Fruit fly (Drosophila melanogaster) whole organism, embryonic: ENCODE data around the gene CG10383.
A peak's percentile ranks its signal among the peaks of the same experiment; 100 is the strongest.

Experiments used
- Ada2b ChIP-seq: fragments of 200-800 bp; sonication (Bioruptor generic); IDR thresholded peaks from 2 replicates; pipeline ENCODE4 v1.3.6; 2022; ENCODE audit warnings: missing biosample characterization, missing genetic modification characterization
- Asciz ChIP-seq: fragments of 200-800 bp; sonication (Bioruptor generic); optimal IDR thresholded peaks from 2 replicates; lab custom pipeline; 2017; ENCODE audit warnings: missing biosample characterization, mild to moderate bottlenecking, missing genetic modification characterization, missing genetic modification reagents
- CG1024 ChIP-seq: fragments of 200-800 bp; sonication (Bioruptor generic); IDR thresholded peaks from 2 replicates; pipeline ENCODE4 v1.3.6; 2022; ENCODE audit warnings: missing biosample characterization, missing genetic modification characterization
- CG10431 ChIP-seq: fragments of 200-800 bp; sonication (Bioruptor generic); optimal IDR thresholded peaks from 3 replicates; lab custom pipeline; 2018; ENCODE audit warnings: missing biosample characterization, mild to moderate bottlenecking, missing genetic modification characterization
- CG10979 ChIP-seq: fragments of 200-800 bp; sonication (Bioruptor generic); optimal IDR thresholded peaks from 2 replicates; lab custom pipeline; 2018; ENCODE audit warnings: missing biosample characterization, mild to moderate bottlenecking, missing genetic modification characterization, moderate library complexity
- CG12219 ChIP-seq: fragments of 200-800 bp; sonication (Bioruptor generic); optimal IDR thresholded peaks from 3 replicates; lab custom pipeline; 2018; ENCODE audit warnings: missing biosample characterization, mild to moderate bottlenecking, missing genetic modification characterization
- CG12391 ChIP-seq: fragments of 200-800 bp; sonication (Bioruptor generic); optimal IDR thresholded peaks from 3 replicates; lab custom pipeline; 2018; ENCODE audit warnings: missing biosample characterization, mild to moderate bottlenecking, missing genetic modification characterization, moderate library complexity
- CG13424 ChIP-seq: fragments of 200-800 bp; sonication (Bioruptor generic); optimal IDR thresholded peaks from 2 replicates; lab custom pipeline; 2019; ENCODE audit warnings: missing biosample characterization, mild to moderate bottlenecking, missing genetic modification characterization, moderate library complexity
- CG15269 ChIP-seq: fragments of 200-800 bp; sonication (Bioruptor generic); optimal IDR thresholded peaks from 2 replicates; lab custom pipeline; 2018; ENCODE audit warnings: missing biosample characterization, mild to moderate bottlenecking, missing genetic modification characterization, moderate library complexity
- CG17361 ChIP-seq: fragments of 200-800 bp; sonication (Bioruptor generic); IDR thresholded peaks from 3 replicates; pipeline ENCODE4 v1.3.6; 2022; ENCODE audit warnings: missing biosample characterization, missing genetic modification characterization
- CG17385 ChIP-seq: fragments of 200-800 bp; sonication (Bioruptor generic); optimal IDR thresholded peaks from 3 replicates; lab custom pipeline; 2018; ENCODE audit warnings: missing biosample characterization, mild to moderate bottlenecking, missing genetic modification characterization
- CG18619 ChIP-seq: fragments of 200-800 bp; sonication (Bioruptor generic); optimal IDR thresholded peaks from 3 replicates; lab custom pipeline; 2017; ENCODE audit warnings: missing biosample characterization, mild to moderate bottlenecking, missing genetic modification characterization
- CG2120 ChIP-seq: fragments of 200-800 bp; sonication (Bioruptor generic); optimal IDR thresholded peaks from 3 replicates; lab custom pipeline; 2016; ENCODE audit warnings: missing biosample characterization, missing genetic modification characterization
- CG2678 ChIP-seq: fragments of 200-800 bp; sonication (Bioruptor generic); optimal IDR thresholded peaks from 3 replicates; lab custom pipeline; 2019; ENCODE audit warnings: missing biosample characterization, mild to moderate bottlenecking, missing genetic modification characterization, moderate library complexity
- CG32532 ChIP-seq: fragments of 200-800 bp; sonication (Bioruptor generic); IDR thresholded peaks from 2 replicates; pipeline ENCODE4 v1.3.6; 2022; ENCODE audit warnings: missing biosample characterization, missing genetic modification characterization
- CG32772 ChIP-seq: fragments of 200-800 bp; sonication (Bioruptor generic); IDR thresholded peaks from 2 replicates; pipeline ENCODE4 v1.3.6; 2022; ENCODE audit warnings: missing biosample characterization, missing genetic modification characterization
- CG33557 ChIP-seq: fragments of 200-800 bp; sonication (Bioruptor generic); optimal IDR thresholded peaks from 2 replicates; lab custom pipeline; 2019; ENCODE audit warnings: missing biosample characterization, mild to moderate bottlenecking, missing genetic modification characterization, moderate library complexity
- CG7372 ChIP-seq: fragments of 200-800 bp; sonication (Bioruptor generic); IDR thresholded peaks from 2 replicates; pipeline ENCODE4 v1.3.6; 2022; ENCODE audit warnings: missing biosample characterization, missing genetic modification characterization
- Camta ChIP-seq: fragments of 200-800 bp; sonication (Bioruptor generic); optimal IDR thresholded peaks from 2 replicates; lab custom pipeline; 2016; ENCODE audit warnings: missing biosample characterization, missing genetic modification characterization
- CrebB ChIP-seq: fragments of 200-800 bp; sonication (Bioruptor generic); optimal IDR thresholded peaks from 3 replicates; lab custom pipeline; 2018; ENCODE audit warnings: missing biosample characterization, mild to moderate bottlenecking, missing genetic modification characterization
- D ChIP-seq, 2 experiments: fragments of 200-800 bp in 1 of 2; fragments of >200 bp in 1 of 2; sonication (Bioruptor generic) in 1 of 2; optimal IDR thresholded peaks; 2 replicates in 1 of 2; 3 replicates in 1 of 2; lab custom pipeline; 2017; ENCODE audit warnings: mild to moderate bottlenecking in 1 of 2, missing biosample characterization in 1 of 2, missing genetic modification characterization in 1 of 2, missing genetic modification reagents in 1 of 2
- Dad ChIP-seq: fragments of 200-800 bp; sonication (Bioruptor generic); optimal IDR thresholded peaks from 3 replicates; lab custom pipeline; 2016; ENCODE audit warnings: missing biosample characterization, missing genetic modification characterization
- GATAe ChIP-seq: fragments of 200-800 bp; sonication (Bioruptor generic); conservative IDR thresholded peaks from 2 replicates; pipeline ENCODE4 v1.3.6; 2022; ENCODE audit warnings: missing biosample characterization, missing genetic modification characterization
- HmgD ChIP-seq: fragments of 200-800 bp; sonication (Bioruptor generic); optimal IDR thresholded peaks from 3 replicates; lab custom pipeline; 2016; ENCODE audit warnings: missing biosample characterization, missing genetic modification characterization
- Hsf ChIP-seq: fragments of 200-800 bp; sonication (Bioruptor generic); optimal IDR thresholded peaks from 3 replicates; lab custom pipeline; 2016; ENCODE audit warnings: missing biosample characterization, missing genetic modification characterization
- Lhr ChIP-seq: fragments of 200-800 bp; sonication (Bioruptor generic); optimal IDR thresholded peaks from 3 replicates; lab custom pipeline; 2017; ENCODE audit warnings: mild to moderate bottlenecking, missing biosample characterization, missing genetic modification reagents, missing genetic modification characterization
- Med ChIP-seq: fragments of 200-800 bp; sonication (Bioruptor generic); peaks from one replicate; lab custom pipeline; 2016; ENCODE audit warnings: missing biosample characterization, missing genetic modification characterization, mild to moderate bottlenecking, inconsistent platforms, moderate library complexity
- NC2α ChIP-seq: fragments of 200-800 bp; sonication (Bioruptor generic); optimal IDR thresholded peaks from 2 replicates; lab custom pipeline; 2016; ENCODE audit warnings: missing biosample characterization, missing genetic modification characterization
- PHDP ChIP-seq: fragments of 200-800 bp; sonication (Bioruptor generic); optimal IDR thresholded peaks from 3 replicates; lab custom pipeline; 2018; ENCODE audit warnings: missing biosample characterization, mild to moderate bottlenecking, missing genetic modification characterization, moderate library complexity
- Sox102F ChIP-seq: fragments of 200-800 bp; sonication (Bioruptor generic); optimal IDR thresholded peaks from 2 replicates; lab custom pipeline; 2018; ENCODE audit warnings: missing biosample characterization, mild to moderate bottlenecking, missing genetic modification characterization, moderate library complexity
- TFAM ChIP-seq: fragments of 200-800 bp; sonication (Bioruptor generic); optimal IDR thresholded peaks from 2 replicates; lab custom pipeline; 2017; ENCODE audit warnings: missing biosample characterization, missing genetic modification characterization, inconsistent platforms
- Xbp1 ChIP-seq: fragments of 200-800 bp; sonication (Bioruptor generic); optimal IDR thresholded peaks from 3 replicates; lab custom pipeline; 2016; ENCODE audit warnings: missing biosample characterization, mild to moderate bottlenecking, missing genetic modification characterization
- az2 ChIP-seq: fragments of 200-800 bp; sonication (Bioruptor generic); optimal IDR thresholded peaks from 3 replicates; lab custom pipeline; 2016; ENCODE audit warnings: missing biosample characterization, missing genetic modification characterization
- bigmax ChIP-seq: fragments of 200-800 bp; sonication (Bioruptor generic); optimal IDR thresholded peaks from 2 replicates; lab custom pipeline; 2018; ENCODE audit warnings: missing biosample characterization, mild to moderate bottlenecking, missing genetic modification characterization
- chif ChIP-seq, 2 experiments: fragments of 200-800 bp; sonication (Bioruptor generic); optimal IDR thresholded peaks; 3 replicates each; lab custom pipeline; 2016; ENCODE audit warnings: missing biosample characterization in 2 of 2, missing genetic modification characterization in 2 of 2
- dimm ChIP-seq: fragments of 200-800 bp; sonication (Bioruptor generic); IDR thresholded peaks from 2 replicates; pipeline ENCODE4 v1.3.6; 2022; ENCODE audit warnings: missing biosample characterization, missing genetic modification characterization
- dm ChIP-seq: fragments of 200-800 bp; sonication (Bioruptor generic); optimal IDR thresholded peaks from 3 replicates; lab custom pipeline; 2016; ENCODE audit warnings: missing biosample characterization, missing genetic modification characterization
- dmrt11E ChIP-seq: fragments of 200-800 bp; sonication (Bioruptor generic); optimal IDR thresholded peaks from 3 replicates; lab custom pipeline; 2018; ENCODE audit warnings: missing biosample characterization, mild to moderate bottlenecking, missing genetic modification characterization, moderate library complexity
- ems ChIP-seq: fragments of 200-800 bp; sonication (Bioruptor generic); optimal IDR thresholded peaks from 3 replicates; lab custom pipeline; 2016; ENCODE audit warnings: missing biosample characterization, missing genetic modification characterization
- en ChIP-seq: fragments of 200-800 bp; sonication (Bioruptor generic); optimal IDR thresholded peaks from 2 replicates; lab custom pipeline; 2016; ENCODE audit warnings: missing biosample characterization, missing genetic modification characterization
- esg ChIP-seq: fragments of 200-800 bp; sonication (Bioruptor generic); conservative IDR thresholded peaks from 2 replicates; pipeline ENCODE4 v1.3.6; 2022; ENCODE audit warnings: missing biosample characterization, missing genetic modification characterization
- fu2 ChIP-seq: fragments of 200-800 bp; sonication (Bioruptor generic); optimal IDR thresholded peaks from 2 replicates; lab custom pipeline; 2016; ENCODE audit warnings: missing biosample characterization, missing genetic modification characterization
- gcm ChIP-seq: fragments of 200-800 bp; sonication (Bioruptor generic); optimal IDR thresholded peaks from 2 replicates; lab custom pipeline; 2019; ENCODE audit warnings: missing biosample characterization, mild to moderate bottlenecking, missing genetic modification characterization, moderate library complexity
- lilli ChIP-seq: fragments of 200-800 bp; sonication (Bioruptor generic); optimal IDR thresholded peaks from 3 replicates; lab custom pipeline; 2016; ENCODE audit warnings: missing biosample characterization, missing genetic modification characterization
- oc ChIP-seq: fragments of 200-800 bp; sonication (Bioruptor generic); optimal IDR thresholded peaks from 2 replicates; lab custom pipeline; 2018; ENCODE audit warnings: missing biosample characterization, mild to moderate bottlenecking, missing genetic modification characterization, moderate library complexity
- p53 ChIP-seq: fragments of 200-800 bp; sonication (Bioruptor generic); optimal IDR thresholded peaks from 2 replicates; lab custom pipeline; 2016; ENCODE audit warnings: missing biosample characterization, missing genetic modification characterization
- slp2 ChIP-seq: fragments of 200-800 bp; sonication (Bioruptor generic); optimal IDR thresholded peaks from 2 replicates; lab custom pipeline; 2016; ENCODE audit warnings: missing biosample characterization, missing genetic modification characterization
- stwl ChIP-seq: fragments of 200-800 bp; sonication (Bioruptor generic); optimal IDR thresholded peaks from 3 replicates; lab custom pipeline; 2018; ENCODE audit warnings: missing biosample characterization, mild to moderate bottlenecking, missing genetic modification characterization, moderate library complexity
- tin ChIP-seq: fragments of 200-800 bp; sonication (Bioruptor generic); optimal IDR thresholded peaks from 3 replicates; lab custom pipeline; 2016; ENCODE audit warnings: missing biosample characterization, missing genetic modification characterization

The CG10383 gene

dm6 chr2L:18647857-18648652 lies 47.3 kb downstream of the CG10383 start (continued):
- peak; percentile 44 for TF ChIP-seq Med (GFP tag; lab: Kevin White, UChicago)
- TF ChIP-seq Asciz, result no peak
- no peak for TF ChIP-seq p53 (GFP tag; lab: Kevin White, UChicago)
- peak; percentile 43 for TF ChIP-seq CG13424 (tag; lab: Kevin White, UChicago)
- TF ChIP-seq CG1024 (GFP tag; lab: Robert Waterston, UW), result no peak
- TF ChIP-seq CG10431 (GFP tag; lab: Kevin White, UChicago), result no peak
- peak; percentile 3 for TF ChIP-seq CG12219 (GFP tag; lab: Kevin White, UChicago)
- TF ChIP-seq Camta (GFP tag; lab: Kevin White, UChicago), result no peak
- peak; percentile 20 for TF ChIP-seq oc (tag; lab: Kevin White, UChicago)
- peak; percentile 1 for TF ChIP-seq stwl (tag; lab: Kevin White, UChicago)
- peak; percentile 14 for TF ChIP-seq CG18619 (GFP tag; lab: Kevin White, UChicago)
- no peak for TF ChIP-seq tin
- TF ChIP-seq CG17361 (GFP tag; lab: Robert Waterston, UW), result no peak
- TF ChIP-seq ems (GFP tag; lab: Kevin White, UChicago), result no peak
- TF ChIP-seq GATAe, result no peak
- peak; percentile 36 for TF ChIP-seq en (GFP tag; lab: Kevin White, UChicago)
- peak; percentile 20 for TF ChIP-seq lilli
- peak; percentile 35; the same call in 1 of the 2 replicates for TF ChIP-seq esg (GFP tag; lab: Robert Waterston, UW)
- TF ChIP-seq dimm (GFP tag; lab: Robert Waterston, UW), result 0 out of 2 replicates have a peak, but pooled peaks have one; percentile 4
- TF ChIP-seq dmrt11E (tag; lab: Kevin White, UChicago), result peak; percentile 59
- peak; percentile 13 for TF ChIP-seq CG2678
- peak; percentile 18 for TF ChIP-seq Xbp1 (GFP tag; lab: Kevin White, UChicago)
- TF ChIP-seq CG33557 (GFP tag; lab: Kevin White, UChicago), result peak; percentile 20
- peak; percentile 2 for TF ChIP-seq CG15269 (tag; lab: Kevin White, UChicago)
- peak; percentile 50 for TF ChIP-seq gcm (GFP tag; lab: Kevin White, UChicago)
- peak; percentile 16 for TF ChIP-seq dm (GFP tag; lab: Kevin White, UChicago)
- TF ChIP-seq CG32772 (GFP tag; lab: Robert Waterston, UW), result no peak
- TF ChIP-seq Dad, result no peak
- no peak for TF ChIP-seq slp2
- peak; percentile 32 for TF ChIP-seq az2 (GFP tag; lab: Kevin White, UChicago)
- TF ChIP-seq bigmax, result no peak
- no peak for TF ChIP-seq CrebB (tag; lab: Kevin White, UChicago)
- TF ChIP-seq chif (GFP tag; optimal IDR thresholded peaks at IDR 0.05; lab: Kevin White, UChicago), result peak in 1 of 2 experiments; percentile 40
- TF ChIP-seq CG10979 (tag; lab: Kevin White, UChicago), result peak; percentile 52
- no peak for TF ChIP-seq CG7372 (GFP tag; lab: Robert Waterston, UW)
- TF ChIP-seq CG17385, result peak; percentile 35
- peak; percentile 36 for TF ChIP-seq Hsf (GFP tag; lab: Kevin White, UChicago)
- peak; percentile 34; the same call in 1 of the 2 replicates for TF ChIP-seq Ada2b
- TF ChIP-seq PHDP (tag; lab: Kevin White, UChicago), result peak; percentile 56
- no peak for TF ChIP-seq D (optimal IDR thresholded peaks at IDR 0.05; lab: Kevin White, UChicago)
- TF ChIP-seq D (GFP tag; optimal IDR thresholded peaks at IDR 0.05; lab: Kevin White, UChicago), result no peak
- TF ChIP-seq Lhr (GFP tag; lab: Kevin White, UChicago), result peak; percentile 15
- TF ChIP-seq NC2α (GFP tag; lab: Kevin White, UChicago), result no peak
- no peak for TF ChIP-seq HmgD
- peak; percentile 57 for TF ChIP-seq CG12391 (tag; lab: Kevin White, UChicago)
- TF ChIP-seq CG32532, result no peak
- TF ChIP-seq fu2, result no peak
- TF ChIP-seq TFAM, result no peak
- peak; percentile 19 for TF ChIP-seq CG2120 (GFP tag; lab: Kevin White, UChicago)
- peak; percentile 69 for TF ChIP-seq Sox102F (GFP tag; lab: Kevin White, UChicago)
